Worm (Caenorhabditis elegans) whole organism, L2 larva: ENCODE results near the gene srsx-13.

ENCODE experiments used
- C34F6.9 ChIP-seq: fragments of 150-350 bp; optimal IDR thresholded peaks from 2 replicates; lab custom pipeline; 2014; ENCODE audit warnings: missing biosample characterization, missing genetic modification characterization
- F13H6.1 ChIP-seq: sonication (generic microtip); optimal IDR thresholded peaks from 2 replicates; lab custom pipeline; 2016; ENCODE audit warnings: missing genetic modification characterization, missing compliant biosample characterization
- R02D3.7 ChIP-seq: fragments of 150-350 bp; optimal IDR thresholded peaks from 2 replicates; lab custom pipeline; 2014; ENCODE audit warnings: missing biosample characterization, missing genetic modification characterization
- Y55F3AM.14 ChIP-seq: fragments of 200-800 bp; sonication (Bioruptor generic); optimal IDR thresholded peaks from 2 replicates; lab custom pipeline; 2018; ENCODE audit warnings: mild to moderate bottlenecking, missing genetic modification characterization, missing compliant biosample characterization
- alr-1 ChIP-seq: fragments of 150-350 bp; optimal IDR thresholded peaks from 2 replicates; lab custom pipeline; 2014; ENCODE audit warnings: missing biosample characterization, missing genetic modification characterization
- aly-2 ChIP-seq: fragments of 150-350 bp; optimal IDR thresholded peaks from 2 replicates; lab custom pipeline; 2014; ENCODE audit warnings: missing biosample characterization, missing genetic modification characterization
- ama-1 ChIP-seq: fragments of 150-350 bp; optimal IDR thresholded peaks from 2 replicates; lab custom pipeline; 2018; ENCODE audit warnings: inconsistent platforms
- blmp-1 ChIP-seq: sonication (generic microtip); optimal IDR thresholded peaks from 2 replicates; lab custom pipeline; 2017; ENCODE audit warnings: missing genetic modification characterization, mild to moderate bottlenecking, missing compliant biosample characterization, antibody characterized with exemption, moderate library complexity; ENCODE audit not compliant: insufficient read depth
- ceh-16 ChIP-seq: fragments of 150-350 bp; optimal IDR thresholded peaks from 2 replicates; lab custom pipeline; 2014; ENCODE audit warnings: missing biosample characterization, missing genetic modification characterization
- ceh-82 ChIP-seq: fragments of 150-350 bp; optimal IDR thresholded peaks from 2 replicates; lab custom pipeline; 2014; ENCODE audit warnings: missing biosample characterization, missing genetic modification characterization
- crh-2 ChIP-seq: sonication (generic microtip); optimal IDR thresholded peaks from 2 replicates; lab custom pipeline; 2017; ENCODE audit warnings: missing biosample characterization, missing genetic modification characterization
- dmd-4 ChIP-seq: sonication (generic microtip); optimal IDR thresholded peaks from 2 replicates; lab custom pipeline; 2017; ENCODE audit warnings: missing biosample characterization, missing genetic modification characterization
- elt-1 ChIP-seq: fragments of 150-350 bp; optimal IDR thresholded peaks from 2 replicates; lab custom pipeline; 2014; ENCODE audit warnings: missing biosample characterization, missing genetic modification characterization
- fos-1 ChIP-seq: fragments of 150-350 bp; optimal IDR thresholded peaks from 2 replicates; lab custom pipeline; 2014; ENCODE audit warnings: missing biosample characterization, missing genetic modification characterization
- gmeb-1 ChIP-seq: fragments of 150-350 bp; optimal IDR thresholded peaks from 2 replicates; lab custom pipeline; 2014; ENCODE audit warnings: missing biosample characterization, missing genetic modification characterization
- lin-11 ChIP-seq: fragments of 150-350 bp; sonication (generic microtip); optimal IDR thresholded peaks from 2 replicates; lab custom pipeline; 2014; ENCODE audit warnings: missing biosample characterization, missing genetic modification characterization, inconsistent platforms, mixed read lengths
- lin-13 ChIP-seq: fragments of 150-350 bp; optimal IDR thresholded peaks from 2 replicates; lab custom pipeline; 2014; ENCODE audit warnings: missing biosample characterization, missing genetic modification reagents, missing genetic modification characterization
- lin-39 ChIP-seq: fragments of 150-350 bp; optimal IDR thresholded peaks from 2 replicates; lab custom pipeline; 2014; ENCODE audit warnings: missing biosample characterization, missing genetic modification reagents, missing genetic modification characterization
- lsy-2 ChIP-seq, 2 experiments: fragments of 150-350 bp in 1 of 2; sonication (generic microtip) in 1 of 2; optimal IDR thresholded peaks; 2 replicates each; lab custom pipeline; 2014 to 2017; ENCODE audit warnings: missing biosample characterization in 2 of 2, missing genetic modification characterization in 2 of 2
- mbf-1 ChIP-seq: sonication (generic microtip); optimal IDR thresholded peaks from 2 replicates; lab custom pipeline; 2017; ENCODE audit warnings: missing biosample characterization, missing genetic modification characterization
- mdl-1 ChIP-seq, 2 experiments: fragments of 150-350 bp in 1 of 2; sonication (generic microtip) in 1 of 2; optimal IDR thresholded peaks; 2 replicates each; lab custom pipeline; 2017; ENCODE audit warnings: missing biosample characterization in 2 of 2, missing genetic modification characterization in 2 of 2
- nhr-10 ChIP-seq: sonication (generic microtip); optimal IDR thresholded peaks from 2 replicates; lab custom pipeline; 2017; ENCODE audit warnings: missing biosample characterization, missing genetic modification characterization
- nhr-11 ChIP-seq: fragments of 150-350 bp; optimal IDR thresholded peaks from 2 replicates; lab custom pipeline; 2014; ENCODE audit warnings: missing biosample characterization, missing genetic modification characterization
- nhr-12 ChIP-seq: fragments of 150-350 bp; optimal IDR thresholded peaks from 2 replicates; lab custom pipeline; 2014; ENCODE audit warnings: missing biosample characterization, missing genetic modification characterization
- nhr-129 ChIP-seq: fragments of 150-350 bp; optimal IDR thresholded peaks from 2 replicates; lab custom pipeline; 2014; ENCODE audit warnings: missing biosample characterization, missing genetic modification characterization
- nhr-21 ChIP-seq: fragments of 150-350 bp; optimal IDR thresholded peaks from 2 replicates; lab custom pipeline; 2014; ENCODE audit warnings: missing biosample characterization, missing genetic modification characterization
- nhr-23 ChIP-seq: fragments of 150-350 bp; optimal IDR thresholded peaks from 2 replicates; lab custom pipeline; 2014; ENCODE audit warnings: missing biosample characterization, missing genetic modification reagents, missing genetic modification characterization
- nhr-25 ChIP-seq: fragments of 150-350 bp; sonication (generic microtip); optimal IDR thresholded peaks from 3 replicates; lab custom pipeline; 2014; ENCODE audit warnings: missing biosample characterization, missing genetic modification characterization
- nhr-6 ChIP-seq: fragments of 150-350 bp; optimal IDR thresholded peaks from 2 replicates; lab custom pipeline; 2014; ENCODE audit warnings: missing biosample characterization, missing genetic modification characterization
- nhr-77 ChIP-seq: fragments of 150-350 bp; optimal IDR thresholded peaks from 2 replicates; lab custom pipeline; 2014; ENCODE audit warnings: missing biosample characterization, missing genetic modification characterization
- peb-1 ChIP-seq: fragments of 150-350 bp; optimal IDR thresholded peaks from 2 replicates; lab custom pipeline; 2014; ENCODE audit warnings: missing biosample characterization, missing genetic modification characterization
- skn-1 ChIP-seq: sonication (generic microtip); optimal IDR thresholded peaks from 2 replicates; lab custom pipeline; 2017; ENCODE audit warnings: missing biosample characterization, missing genetic modification characterization
- sma-3 ChIP-seq: sonication (generic microtip); optimal IDR thresholded peaks from 2 replicates; lab custom pipeline; 2016; ENCODE audit warnings: missing genetic modification reagents, missing genetic modification characterization, missing compliant biosample characterization
- sma-9 ChIP-seq, 2 experiments: fragments of 150-350 bp in 1 of 2; sonication (generic microtip) in 1 of 2; optimal IDR thresholded peaks; 2 replicates each; lab custom pipeline; 2014 to 2016; ENCODE audit warnings: missing genetic modification characterization in 2 of 2, mild to moderate bottlenecking in 1 of 2, missing biosample characterization in 1 of 2, missing compliant biosample characterization in 1 of 2, missing genetic modification reagents in 1 of 2, moderate library complexity in 1 of 2
- snpc-4 ChIP-seq: fragments of 150-350 bp; optimal IDR thresholded peaks from 2 replicates; lab custom pipeline; 2014; ENCODE audit warnings: missing biosample characterization, missing genetic modification characterization
- unc-39 ChIP-seq: fragments of 150-350 bp; optimal IDR thresholded peaks from 2 replicates; lab custom pipeline; 2014; ENCODE audit warnings: missing biosample characterization, missing genetic modification characterization
- unc-62 ChIP-seq: fragments of 150-350 bp; optimal IDR thresholded peaks from 2 replicates; lab custom pipeline; 2014; ENCODE audit warnings: missing biosample characterization, missing genetic modification reagents, missing genetic modification characterization
- zag-1 ChIP-seq: fragments of 150-350 bp; optimal IDR thresholded peaks from 2 replicates; lab custom pipeline; 2014; ENCODE audit warnings: missing biosample characterization, missing genetic modification characterization
- ztf-1 ChIP-seq: fragments of 200-800 bp; sonication (Bioruptor generic); conservative IDR thresholded peaks from 2 replicates; pipeline ENCODE4 v1.3.6; 2022; ENCODE audit warnings: missing genetic modification characterization, missing compliant biosample characterization
- ztf-11 ChIP-seq: sonication (generic microtip); optimal IDR thresholded peaks from 2 replicates; lab custom pipeline; 2017; ENCODE audit warnings: missing biosample characterization, missing genetic modification characterization
- ztf-4 ChIP-seq: fragments of 150-350 bp; optimal IDR thresholded peaks from 2 replicates; lab custom pipeline; 2014; ENCODE audit warnings: missing biosample characterization, missing genetic modification characterization

srsx-13 gene

DNA sequence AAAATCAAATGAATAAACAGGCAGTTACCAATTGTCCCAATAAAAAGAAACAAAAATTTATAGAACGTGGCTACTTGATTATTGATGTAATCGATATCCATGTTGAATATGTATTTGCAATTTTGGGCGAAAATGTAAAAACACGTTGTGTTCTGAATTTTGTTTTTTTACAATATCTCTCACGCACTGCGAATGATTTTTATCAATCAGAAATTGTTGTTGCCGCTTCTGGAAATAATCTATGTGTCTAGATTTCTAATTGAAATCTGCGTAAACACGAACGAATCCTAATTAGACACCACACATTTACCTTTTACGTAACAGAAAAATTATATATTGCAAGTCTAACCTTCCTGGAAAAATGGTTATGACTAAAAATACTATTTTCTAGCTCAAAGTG lies at the start of gene srsx-13:
srsx-13 (minus strand) TSS at position 101 of the 400 bp plus-strand sequence.
- TF ChIP-seq nhr-25, result no peak
- no peak for TF ChIP-seq ceh-82
- no peak for TF ChIP-seq nhr-6
- no peak for TF ChIP-seq ztf-1 (GFP tag; lab: Robert Waterston, UW)
- TF ChIP-seq lin-11 (tag; lab: Kevin White, UChicago), result no peak
- TF ChIP-seq fos-1 (tag; lab: Kevin White, UChicago), result no peak
- no peak for TF ChIP-seq elt-1
- TF ChIP-seq mbf-1 (tag; lab: Kevin White, UChicago), result no peak
- no peak for TF ChIP-seq lin-13 (GFP tag; lab: Kevin White, UChicago)
- no peak for TF ChIP-seq lin-39 (tag; lab: Kevin White, UChicago)
- no peak for TF ChIP-seq dmd-4 (tag; lab: Kevin White, UChicago)
- no peak for TF ChIP-seq skn-1 (tag; lab: Kevin White, UChicago)
- TF ChIP-seq ztf-11, result no peak
- TF ChIP-seq sma-3 (GFP tag; lab: Kevin White, UChicago), result no peak
- no peak for TF ChIP-seq nhr-10
- TF ChIP-seq nhr-11 (tag; lab: Kevin White, UChicago), result no peak
- no peak for TF ChIP-seq lsy-2 (tag; optimal IDR thresholded peaks at IDR 0.05; lab: Kevin White, UChicago)
- TF ChIP-seq gmeb-1, result no peak

DNA sequence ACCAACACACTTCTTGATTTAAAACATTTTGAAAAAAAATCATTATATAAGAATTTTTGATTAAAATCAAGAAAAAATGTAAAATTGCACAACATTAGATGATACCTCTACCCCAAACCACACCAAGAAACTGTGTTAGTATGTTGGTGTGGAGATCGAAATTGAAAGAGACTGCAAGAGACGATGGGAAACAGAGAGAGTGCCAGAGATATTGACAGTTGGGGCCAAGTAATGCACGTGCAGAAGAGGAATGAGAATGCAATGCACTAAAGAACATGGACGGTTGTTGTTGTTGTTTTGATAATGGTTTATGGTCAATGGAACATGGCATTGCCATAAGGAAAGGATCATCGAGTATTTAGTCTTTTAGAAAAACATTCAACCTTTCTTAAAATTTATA lies 49.2 kb upstream of the srsx-13 start:
- TF ChIP-seq nhr-12, result no peak
- TF ChIP-seq ztf-1 (GFP tag; lab: Robert Waterston, UW), result no peak
- peak; percentile 66 for TF ChIP-seq sma-9 (GFP tag; optimal IDR thresholded peaks at IDR 0.05; lab: Kevin White, UChicago)
- no peak for TF ChIP-seq sma-9 (tag; optimal IDR thresholded peaks at IDR 0.05; lab: Kevin White, UChicago)
- no peak for TF ChIP-seq nhr-23 (tag; lab: Kevin White, UChicago)
- no peak for TF ChIP-seq nhr-25
- no peak for TF ChIP-seq unc-39
- TF ChIP-seq crh-2 (tag; lab: Kevin White, UChicago), result peak; percentile 13
- no peak for TF ChIP-seq alr-1 (tag; lab: Kevin White, UChicago)
- no peak for TF ChIP-seq sma-3 (GFP tag; lab: Kevin White, UChicago)
- no peak for TF ChIP-seq snpc-4 (tag; lab: Kevin White, UChicago)
- TF ChIP-seq aly-2 (tag; lab: Kevin White, UChicago), result no peak
- no peak for TF ChIP-seq elt-1
- TF ChIP-seq ztf-4, result no peak
- TF ChIP-seq lin-11 (tag; lab: Kevin White, UChicago), result no peak
- peak; percentile 15 for TF ChIP-seq F13H6.1
- TF ChIP-seq ztf-11, result no peak
- TF ChIP-seq lin-13 (GFP tag; lab: Kevin White, UChicago), result no peak
- TF ChIP-seq nhr-21, result no peak
- TF ChIP-seq nhr-77, result no peak
- TF ChIP-seq mdl-1 (tag; optimal IDR thresholded peaks at IDR 0.05; lab: Kevin White, UChicago), result peak; percentile 53 to 62
- TF ChIP-seq nhr-129 (tag; lab: Kevin White, UChicago), result peak; percentile 72
- no peak for TF ChIP-seq ceh-82
- TF ChIP-seq zag-1 (tag; lab: Kevin White, UChicago), result no peak
- TF ChIP-seq fos-1 (tag; lab: Kevin White, UChicago), result peak; percentile 24
- TF ChIP-seq peb-1, result no peak
- TF ChIP-seq, all 48 proteins: peak for 6

DNA sequence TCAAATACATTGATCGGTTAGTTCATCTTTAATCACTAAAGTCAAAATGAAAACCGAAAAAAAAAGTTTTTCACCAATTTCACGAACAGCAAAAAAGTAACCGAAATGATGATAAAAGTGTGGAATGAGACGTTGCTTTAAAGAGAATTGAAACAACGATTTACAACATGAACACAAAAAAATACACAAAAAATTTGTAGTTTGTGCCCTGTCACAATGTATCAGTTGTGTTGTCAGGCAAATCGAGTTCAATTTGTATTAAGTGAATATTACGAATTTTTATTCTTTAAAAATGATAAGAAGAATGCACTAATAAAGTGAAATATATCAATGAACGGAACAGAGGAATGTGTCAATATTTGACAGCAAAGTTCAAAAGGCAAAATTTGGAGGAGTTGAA lies 48.8 kb upstream of the srsx-13 start:
- no peak for TF ChIP-seq unc-62 (GFP tag; lab: Kevin White, UChicago)
- TF ChIP-seq sma-3 (GFP tag; lab: Kevin White, UChicago), result no peak
- no peak for TF ChIP-seq blmp-1 (tag; lab: Kevin White, UChicago)
- TF ChIP-seq elt-1, result no peak
- TF ChIP-seq nhr-23 (tag; lab: Kevin White, UChicago), result no peak
- no peak for TF ChIP-seq zag-1 (tag; lab: Kevin White, UChicago)
- TF ChIP-seq lsy-2 (tag; optimal IDR thresholded peaks at IDR 0.05; lab: Kevin White, UChicago), result no peak
- no peak for TF ChIP-seq nhr-12
- TF ChIP-seq F13H6.1, result no peak
- TF ChIP-seq R02D3.7 (tag; lab: Kevin White, UChicago), result no peak
- TF ChIP-seq ama-1, result no peak
- TF ChIP-seq crh-2 (tag; lab: Kevin White, UChicago), result no peak
- TF ChIP-seq mbf-1 (tag; lab: Kevin White, UChicago), result no peak
- TF ChIP-seq Y55F3AM.14 (GFP tag; lab: Kevin White, UChicago), result no peak
- TF ChIP-seq C34F6.9 (tag; lab: Kevin White, UChicago), result no peak
- TF ChIP-seq ceh-16 (tag; lab: Kevin White, UChicago), result no peak
